Fruit fly (Drosophila melanogaster) whole organism: ENCODE measurements around the gene NijB.

Source experiments
- CG8478 ChIP-seq: fragments of >200 bp; optimal IDR thresholded peaks from 2 replicates; lab custom pipeline; 2018; ENCODE audit warnings: inconsistent platforms
- Dll ChIP-seq: fragments of >200 bp; optimal IDR thresholded peaks from 2 replicates; lab custom pipeline; 2017
- EcR ChIP-seq, 2 experiments: fragments of >200 bp; optimal IDR thresholded peaks; 2 replicates each; lab custom pipeline; 2017; ENCODE audit warnings: missing biosample characterization in 2 of 2, missing genetic modification characterization in 2 of 2, missing genetic modification reagents in 2 of 2
- pan ChIP-seq: fragments of >200 bp; optimal IDR thresholded peaks from 2 replicates; lab custom pipeline; 2017
- psq ChIP-seq: fragments of >200 bp; optimal IDR thresholded peaks from 2 replicates; lab custom pipeline; 2017
- usp ChIP-seq: fragments of >200 bp; optimal IDR thresholded peaks from 2 replicates; lab custom pipeline; 2017; ENCODE audit warnings: missing biosample characterization, missing genetic modification characterization, mixed read lengths

NijB gene

DNA sequence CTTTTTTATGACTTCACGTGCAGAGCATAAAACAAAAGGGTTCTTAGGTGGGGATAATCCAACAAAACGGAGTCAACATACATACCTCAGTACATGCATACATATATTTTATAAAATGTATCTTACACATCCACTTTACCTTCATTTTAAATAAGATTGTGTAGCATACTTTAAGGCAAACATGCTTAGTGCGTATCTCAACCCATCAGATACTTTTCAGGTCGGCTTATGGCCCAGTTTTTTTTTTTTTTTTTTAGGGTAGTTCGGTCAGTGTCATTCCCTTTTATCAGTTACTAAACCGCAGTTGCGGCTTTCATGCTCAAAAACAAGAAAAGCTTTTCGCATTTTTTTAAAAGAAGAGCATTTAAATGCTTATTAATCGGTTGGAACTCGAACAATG lies at the start of gene NijB:
TSS of gene NijB (plus strand) at position 398 of the 400 bp plus-strand sequence.
- no peak for TF ChIP-seq psq (lab: Kevin White, UChicago)
- no peak for TF ChIP-seq Dll
- TF ChIP-seq EcR (GFP tag; optimal IDR thresholded peaks at IDR 0.05; lab: Kevin White, UChicago) = no peak
- no peak for TF ChIP-seq pan (lab: Kevin White, UChicago)
- TF ChIP-seq CG8478 (lab: Kevin White, UChicago) = no peak

DNA sequence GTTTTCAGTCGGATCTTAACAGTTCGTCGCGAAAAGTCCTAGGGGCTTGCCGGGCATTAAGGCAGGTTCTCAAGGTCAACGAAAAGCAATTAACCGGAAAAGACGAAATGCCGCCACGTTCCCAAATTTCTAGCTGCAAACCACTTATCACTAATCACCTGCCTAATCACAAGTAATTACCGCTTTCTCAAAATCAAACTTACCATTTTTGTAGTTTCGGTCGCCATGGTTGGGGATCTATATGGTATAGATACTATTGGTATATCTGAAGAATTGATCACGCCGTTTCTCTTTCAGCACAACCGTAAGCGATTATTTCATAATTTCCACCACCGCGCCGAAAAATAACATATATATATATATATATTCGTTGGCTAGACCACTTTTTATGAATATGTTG lies 46.4 kb upstream of the NijB start:
- TF ChIP-seq usp (no peak), pan (lab: Kevin White, UChicago) (no peak), CG8478 (lab: Kevin White, UChicago) (no peak), psq (lab: Kevin White, UChicago) (no peak), Dll (no peak), EcR (GFP tag; optimal IDR thresholded peaks at IDR 0.05; lab: Kevin White, UChicago) (no peak)

DNA sequence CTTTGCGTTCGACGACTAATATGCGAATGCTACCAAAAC lies 46.1 kb upstream of the NijB start, which contains the start of gene Indy:
TSS of gene Indy (minus strand) at position 35 of the 39 bp plus-strand sequence.
- TF ChIP-seq pan (lab: Kevin White, UChicago) (no peak), EcR (GFP tag; optimal IDR thresholded peaks at IDR 0.05; lab: Kevin White, UChicago) (no peak), usp (no peak), CG8478 (lab: Kevin White, UChicago) (no peak), psq (lab: Kevin White, UChicago) (no peak), Dll (no peak)

DNA sequence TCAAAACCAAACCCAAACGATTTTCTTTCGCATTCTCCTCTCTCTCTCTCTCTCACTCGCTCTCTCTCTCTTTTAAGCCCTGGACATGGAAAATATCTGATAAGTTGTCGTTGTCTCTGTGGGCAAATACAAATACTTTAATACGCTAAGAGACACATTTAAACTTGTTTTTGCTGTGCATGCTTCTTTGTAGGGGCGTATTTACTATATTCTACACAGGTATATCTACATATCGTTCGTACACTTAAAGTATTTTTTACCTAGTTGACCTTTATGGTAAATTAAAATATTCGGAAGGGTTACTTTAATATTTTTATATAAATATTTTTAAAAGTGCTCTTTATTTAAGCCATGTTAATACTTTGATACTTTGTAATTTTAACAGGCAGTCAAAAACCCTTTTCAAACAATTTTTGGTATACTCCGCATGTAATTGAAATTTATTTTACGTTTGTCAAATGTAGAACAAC lies 45.9 kb upstream of the NijB start:
- TF ChIP-seq pan (lab: Kevin White, UChicago) (no peak), CG8478 (lab: Kevin White, UChicago) (no peak), psq (lab: Kevin White, UChicago) (no peak), usp (no peak), EcR (GFP tag; optimal IDR thresholded peaks at IDR 0.05; lab: Kevin White, UChicago) (no peak), Dll (no peak)

DNA sequence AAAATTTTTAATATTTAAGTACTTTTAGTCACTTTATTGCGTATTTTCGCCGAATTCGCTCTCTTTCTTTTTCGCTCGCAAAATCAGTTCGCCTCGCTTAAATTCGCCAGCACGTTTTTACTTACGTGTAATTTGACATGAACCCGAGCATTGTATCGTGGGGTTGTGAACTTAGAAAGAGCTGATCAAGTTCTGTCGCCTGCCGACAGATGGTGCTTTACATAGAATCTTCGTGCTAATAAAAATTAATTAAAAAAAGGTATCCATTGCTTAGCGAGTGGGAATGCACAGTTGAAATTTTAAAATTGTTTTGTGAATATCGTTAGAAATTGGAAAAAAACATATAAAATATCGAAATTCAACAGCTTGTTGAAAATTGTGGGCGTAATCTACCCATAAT lies 43.7 kb upstream of the NijB start:
- TF ChIP-seq EcR (GFP tag; optimal IDR thresholded peaks at IDR 0.05; lab: Kevin White, UChicago) (no peak), Dll (no peak), psq (lab: Kevin White, UChicago) (no peak), CG8478 (lab: Kevin White, UChicago) (no peak), pan (lab: Kevin White, UChicago) (no peak), usp (no peak)

DNA sequence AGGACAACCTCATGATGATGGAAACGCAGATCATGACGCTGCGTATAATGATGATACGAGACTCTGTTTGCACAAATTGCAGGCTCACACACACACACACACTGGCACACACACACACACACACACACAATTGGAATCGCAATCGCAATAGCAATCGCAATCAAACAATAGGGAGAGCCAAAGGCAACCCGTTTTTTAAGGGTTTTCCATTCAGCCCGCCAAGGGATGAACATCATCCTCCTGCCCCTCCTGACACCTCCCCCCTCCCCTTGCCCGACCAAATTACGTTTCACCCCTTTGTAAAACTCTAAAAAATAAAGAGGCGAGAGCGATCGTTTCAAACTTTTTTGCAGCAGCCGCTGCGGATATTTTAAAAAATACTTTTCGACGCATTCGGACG lies 40.0 kb upstream of the NijB start:
- TF ChIP-seq pan (lab: Kevin White, UChicago) = no peak
- no peak for TF ChIP-seq EcR (GFP tag; optimal IDR thresholded peaks at IDR 0.05; lab: Kevin White, UChicago)
- no peak for TF ChIP-seq CG8478 (lab: Kevin White, UChicago)
- no peak for TF ChIP-seq usp
- no peak for TF ChIP-seq Dll

DNA sequence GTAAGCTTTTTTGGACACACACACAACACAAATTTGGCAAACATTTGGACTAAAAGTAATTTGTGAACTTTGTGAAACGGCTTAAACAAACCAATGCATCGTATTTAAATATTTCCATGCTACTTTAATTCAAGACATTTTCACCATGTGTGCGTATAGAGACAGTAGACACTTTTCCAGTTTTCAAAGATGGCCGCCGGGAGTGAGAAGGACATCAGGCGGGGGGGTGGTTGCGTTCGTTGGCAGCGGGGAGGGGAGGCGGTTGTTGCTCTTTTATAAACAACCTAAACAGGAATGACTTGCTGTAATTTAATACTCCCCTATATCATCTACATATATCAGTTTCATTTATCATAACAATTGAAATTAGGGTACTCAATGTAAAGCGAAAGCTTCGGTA lies 38.7 kb upstream of the NijB start:
- TF ChIP-seq usp = no peak
- no peak for TF ChIP-seq CG8478 (lab: Kevin White, UChicago)
- TF ChIP-seq Dll = no peak

DNA sequence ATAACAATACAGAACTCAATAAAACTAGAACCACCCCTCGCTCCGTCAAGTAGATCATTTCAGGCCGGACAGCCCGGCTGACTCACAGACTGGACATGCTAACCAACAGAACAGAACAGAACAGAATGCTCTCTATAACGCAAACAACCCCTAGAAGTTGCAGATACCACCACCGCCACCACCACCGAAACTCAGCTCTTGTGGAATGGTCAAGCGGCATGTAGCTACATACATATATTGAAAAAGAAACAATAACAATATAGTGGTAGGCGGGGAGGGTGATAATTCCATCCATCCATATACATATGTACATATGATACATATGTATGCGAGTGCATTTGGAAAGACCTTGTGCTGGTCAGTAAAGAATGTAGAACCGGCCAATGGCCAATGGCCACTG lies 37.8 kb upstream of the NijB start:
- TF ChIP-seq usp = no peak
- no peak for TF ChIP-seq psq (lab: Kevin White, UChicago)
- no peak for TF ChIP-seq Dll
- no peak for TF ChIP-seq EcR (GFP tag; optimal IDR thresholded peaks at IDR 0.05; lab: Kevin White, UChicago)
- TF ChIP-seq CG8478 (lab: Kevin White, UChicago) = no peak
- no peak for TF ChIP-seq pan (lab: Kevin White, UChicago)

DNA sequence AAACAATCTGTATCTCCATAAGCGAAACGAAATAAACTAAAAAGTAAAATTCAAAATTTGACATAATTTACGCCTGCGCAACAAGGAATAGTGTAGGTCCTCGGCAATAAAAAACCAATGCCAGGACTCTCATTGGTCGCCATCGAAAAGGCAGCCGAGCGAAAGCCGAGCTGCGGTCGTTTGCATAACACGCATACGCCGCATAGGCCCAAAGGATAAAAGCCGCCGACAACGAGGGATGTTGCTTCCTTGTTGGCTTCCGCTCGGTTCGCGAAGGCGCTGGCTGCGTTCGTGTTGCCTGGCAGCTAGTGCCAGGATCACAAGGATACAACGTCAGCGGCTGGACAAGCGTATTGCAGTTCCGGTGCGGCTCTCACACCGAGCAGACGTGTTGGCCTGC lies 31.7 kb upstream of the NijB start:
- TF ChIP-seq pan (lab: Kevin White, UChicago) (no peak), EcR (GFP tag; optimal IDR thresholded peaks at IDR 0.05; lab: Kevin White, UChicago) (no peak), CG8478 (lab: Kevin White, UChicago) (no peak), usp (no peak), Dll (no peak), psq (lab: Kevin White, UChicago) (no peak)

DNA sequence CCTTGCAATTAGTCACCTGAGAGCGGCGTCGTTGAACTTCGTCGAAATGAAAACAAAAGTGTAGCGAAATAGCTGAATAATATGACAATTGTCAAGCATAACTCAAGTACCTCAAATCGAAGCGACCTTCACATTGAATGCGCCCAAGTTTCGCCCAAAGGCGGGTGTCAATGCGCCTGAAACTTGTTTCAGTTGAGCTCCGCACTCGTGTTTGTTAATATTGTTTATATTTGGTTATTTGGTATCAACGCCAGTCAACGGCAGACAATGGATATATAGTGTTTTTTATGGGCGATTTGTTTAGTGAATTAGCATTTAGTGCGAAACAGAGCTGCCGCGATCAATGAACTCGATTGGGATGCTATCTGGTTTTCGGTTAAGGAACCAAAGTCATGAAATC lies 30.3 kb upstream of the NijB start:
- TF ChIP-seq CG8478 (lab: Kevin White, UChicago) = no peak
- no peak for TF ChIP-seq Dll
- no peak for TF ChIP-seq usp
- no peak for TF ChIP-seq psq (lab: Kevin White, UChicago)
- TF ChIP-seq EcR (GFP tag; optimal IDR thresholded peaks at IDR 0.05; lab: Kevin White, UChicago) = no peak
- no peak for TF ChIP-seq pan (lab: Kevin White, UChicago)

DNA sequence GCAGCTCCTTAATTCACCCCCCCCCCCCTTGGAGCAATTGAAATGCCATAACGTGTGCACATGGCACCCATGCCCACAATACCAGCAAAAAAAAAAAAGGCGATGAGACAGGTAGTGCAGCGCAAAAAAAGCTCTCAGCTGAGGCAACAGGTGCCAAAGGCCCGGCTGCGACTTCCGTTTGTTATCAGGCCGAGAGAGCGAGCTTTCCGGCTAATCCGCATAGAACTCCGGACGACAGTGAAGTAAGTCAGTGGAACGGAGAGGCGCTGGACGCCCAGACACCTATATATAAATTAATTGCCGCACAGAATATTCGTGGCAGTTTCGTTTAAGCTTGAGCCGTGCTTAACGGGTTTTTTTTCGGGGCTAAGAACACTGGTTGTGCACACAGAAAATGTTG lies 28.9 kb upstream of the NijB start, which contains the start of gene CG6865:
TSS of gene CG6865 (plus strand) at position 321 of the 400 bp plus-strand sequence.
- TF ChIP-seq pan (lab: Kevin White, UChicago) (no peak), psq (lab: Kevin White, UChicago) (no peak), Dll (no peak), usp (no peak), EcR (GFP tag; optimal IDR thresholded peaks at IDR 0.05; lab: Kevin White, UChicago) (no peak), CG8478 (lab: Kevin White, UChicago) (no peak)

DNA sequence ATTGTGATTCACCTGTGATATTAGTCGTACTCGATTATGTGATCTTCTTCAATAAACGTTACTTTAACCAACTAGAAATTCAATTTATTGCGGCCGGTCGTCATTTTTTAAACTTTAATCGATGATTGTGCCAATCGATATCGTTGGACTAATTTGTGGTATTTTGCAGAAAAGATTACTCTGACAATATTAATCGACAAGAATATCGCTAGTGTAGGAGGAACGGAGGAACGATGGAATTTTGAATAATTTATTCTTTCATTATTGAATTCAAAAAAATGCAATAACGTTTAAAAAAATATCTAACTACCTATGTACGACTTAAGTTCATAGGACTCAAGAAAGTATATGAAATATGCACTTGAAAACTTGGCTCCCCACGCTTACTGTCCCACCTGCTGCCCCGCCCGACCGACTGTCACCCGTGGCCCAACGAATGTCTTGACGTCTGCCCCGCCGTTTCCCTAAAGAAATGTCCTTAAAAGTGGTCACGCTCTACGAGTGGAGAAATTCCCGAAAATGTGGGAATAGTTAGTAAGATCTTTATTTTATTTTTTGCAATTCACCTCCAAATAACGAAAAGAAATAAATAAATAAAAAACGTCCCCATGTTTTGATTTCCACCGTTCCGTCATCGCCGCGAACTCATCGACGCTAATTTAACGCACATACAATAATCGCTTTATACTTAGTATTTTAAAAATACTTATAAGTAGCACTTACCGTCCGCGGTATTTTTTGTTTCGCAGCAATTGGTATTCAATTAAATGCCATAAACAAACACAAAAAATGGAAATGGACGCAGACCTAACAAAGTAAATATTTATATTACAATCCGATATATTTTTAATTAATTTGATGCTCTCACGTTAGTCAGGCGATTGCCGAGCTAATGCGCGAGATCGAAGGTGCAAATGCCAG lies 26.5 kb upstream of the NijB start, which contains the start of gene CG14074:
TSS of gene CG14074 (plus strand) at position 779 of the 921 bp plus-strand sequence.
- TF ChIP-seq usp (no peak), pan (lab: Kevin White, UChicago) (no peak), Dll (no peak), CG8478 (lab: Kevin White, UChicago) (peak; percentile 20)

DNA sequence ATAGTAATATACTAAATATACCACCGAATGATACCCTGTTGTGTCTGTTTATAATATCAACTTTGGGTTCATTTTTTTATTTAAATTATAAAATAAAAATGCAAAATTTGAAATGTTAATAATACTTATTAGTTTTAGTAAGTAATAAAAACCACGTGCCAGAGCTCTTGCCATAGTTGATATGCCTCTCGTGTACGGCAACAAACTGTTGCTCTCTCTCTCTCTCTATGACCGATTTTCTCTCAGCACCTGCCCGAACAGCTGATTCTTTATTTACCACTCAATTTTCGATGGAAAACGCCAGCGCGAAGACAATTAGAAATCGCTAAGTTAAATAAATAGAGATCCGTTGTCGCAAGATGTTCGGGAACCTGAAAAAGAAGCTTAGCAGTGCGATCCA lies 24.7 kb upstream of the NijB start, which contains the start of gene Dysb:
TSS of gene Dysb (plus strand) at position 251 of the 400 bp plus-strand sequence.
- TF ChIP-seq EcR (GFP tag; optimal IDR thresholded peaks at IDR 0.05; lab: Kevin White, UChicago) = no peak
- TF ChIP-seq Dll = no peak
- no peak for TF ChIP-seq CG8478 (lab: Kevin White, UChicago)
- TF ChIP-seq pan (lab: Kevin White, UChicago) = no peak
- no peak for TF ChIP-seq usp
- TF ChIP-seq psq (lab: Kevin White, UChicago) = no peak
